Worm (Caenorhabditis elegans): ENCODE results near the gene B0024.13.

The B0024.13 gene

ce11 chrV:10275619-10276018, 44.9 kb upstream of the B0024.13 start, which contains the start of gene Y22F5A.11:
TSS of gene Y22F5A.11 (minus strand) at chrV:10275646.
- TF ChIP-seq nhr-11 (tag; optimal IDR thresholded peaks at IDR 0.05) (no peak), nfya-1 (tag; optimal IDR thresholded peaks at IDR 0.05; ENCODE audit: insufficient read depth) (peak; percentile 20), pha-4 (tag; optimal IDR thresholded peaks at IDR 0.05) (no peak), egl-27 (tag; optimal IDR thresholded peaks at IDR 0.05) (no peak), tbx-2 (tag; optimal IDR thresholded peaks at IDR 0.05) (no peak), ceh-16 (tag; optimal IDR thresholded peaks at IDR 0.05) (no peak), egl-5 (tag; optimal IDR thresholded peaks at IDR 0.05) (peak; percentile 46), nhr-43 (tag; optimal IDR thresholded peaks at IDR 0.05; ENCODE audit: poor library complexity, severe bottlenecking) (no peak), ztf-11 (tag; optimal IDR thresholded peaks at IDR 0.05) (no peak), ZK546.5 (tag; optimal IDR thresholded peaks at IDR 0.05) (no peak), lin-15B (tag; optimal IDR thresholded peaks at IDR 0.05) (no peak), aly-2 (tag; optimal IDR thresholded peaks at IDR 0.05) (no peak), snpc-4 (tag; optimal IDR thresholded peaks at IDR 0.05) (peak; percentile 68), fkh-10 (GFP tag; optimal IDR thresholded peaks at IDR 0.05) (no peak), hmg-11 (tag; optimal IDR thresholded peaks at IDR 0.05) (peak; percentile 4), daf-12 (tag; optimal IDR thresholded peaks at IDR 0.05) (no peak), nhr-25 (tag; optimal IDR thresholded peaks at IDR 0.05) (no peak), lin-39 (tag; optimal IDR thresholded peaks at IDR 0.05) (peak; percentile 42), elt-2 (tag; optimal IDR thresholded peaks at IDR 0.05) (no peak), nhr-76 (tag; optimal IDR thresholded peaks at IDR 0.05) (no peak), eor-1 (tag; optimal IDR thresholded peaks at IDR 0.05) (no peak)

- TF ChIP-seq ZK546.5 (tag; optimal IDR thresholded peaks at IDR 0.05), result no peak
- TF ChIP-seq lin-15B (tag; optimal IDR thresholded peaks at IDR 0.05), result no peak
- TF ChIP-seq fkh-2 (tag; optimal IDR thresholded peaks at IDR 0.05), result no peak
- no peak for TF ChIP-seq mdl-1 (tag; optimal IDR thresholded peaks at IDR 0.05)
- no peak for TF ChIP-seq elt-1 (tag; optimal IDR thresholded peaks at IDR 0.05)
- no peak for TF ChIP-seq nhr-77 (tag; optimal IDR thresholded peaks at IDR 0.05)
- TF ChIP-seq nfya-1 (tag; optimal IDR thresholded peaks at IDR 0.05; ENCODE audit: insufficient read depth), result no peak
- TF ChIP-seq daf-12 (tag; optimal IDR thresholded peaks at IDR 0.05), result no peak
- no peak for TF ChIP-seq nhr-25 (tag; optimal IDR thresholded peaks at IDR 0.05)
- TF ChIP-seq snpc-4 (tag; optimal IDR thresholded peaks at IDR 0.05), result no peak
Observed at ce11 chrV:10276038-10276437, 44.5 kb upstream of the B0024.13 start.

- TF ChIP-seq fkh-2 (tag; optimal IDR thresholded peaks at IDR 0.05) (no peak), nhr-67 (tag; optimal IDR thresholded peaks at IDR 0.05) (no peak), sea-2 (GFP tag; optimal IDR thresholded peaks at IDR 0.05) (no peak), elt-2 (tag; optimal IDR thresholded peaks at IDR 0.05) (peak; percentile 87), lsy-12 (tag; optimal IDR thresholded peaks at IDR 0.05) (no peak), skn-1 (tag; optimal IDR thresholded peaks at IDR 0.05) (no peak), eor-1 (tag; optimal IDR thresholded peaks at IDR 0.05) (no peak), nhr-77 (tag; optimal IDR thresholded peaks at IDR 0.05) (no peak), ceh-28 (tag; optimal IDR thresholded peaks at IDR 0.05) (no peak), nhr-25 (tag; optimal IDR thresholded peaks at IDR 0.05) (no peak), hmg-11 (tag; optimal IDR thresholded peaks at IDR 0.05) (no peak), unc-39 (tag; optimal IDR thresholded peaks at IDR 0.05) (no peak), ZK546.5 (tag; optimal IDR thresholded peaks at IDR 0.05) (no peak), pqm-1 (tag; optimal IDR thresholded peaks at IDR 0.05) (peak; percentile 83), nfya-1 (tag; optimal IDR thresholded peaks at IDR 0.05; ENCODE audit: insufficient read depth) (no peak), egl-27 (tag; optimal IDR thresholded peaks at IDR 0.05) (no peak)
Observed at ce11 chrV:10277579-10277978, 42.9 kb upstream of the B0024.13 start, which contains the start of gene lys-1. TSS of gene lys-1 (plus strand) at chrV:10277904.

ce11 chrV:10280112-10280511, 40.4 kb upstream of the B0024.13 start:
- TF ChIP-seq elt-2 (tag; optimal IDR thresholded peaks at IDR 0.05), result peak; percentile 89
- TF ChIP-seq fos-1 (tag; optimal IDR thresholded peaks at IDR 0.05), result peak; percentile 23
- TF ChIP-seq fkh-10 (GFP tag; optimal IDR thresholded peaks at IDR 0.05), result no peak
- peak; percentile 85 for TF ChIP-seq pqm-1 (tag; optimal IDR thresholded peaks at IDR 0.05)
- TF ChIP-seq ceh-28 (tag; optimal IDR thresholded peaks at IDR 0.05), result no peak
- TF ChIP-seq nhr-77 (tag; optimal IDR thresholded peaks at IDR 0.05), result no peak
- no peak for TF ChIP-seq nhr-11 (tag; optimal IDR thresholded peaks at IDR 0.05)
- peak; percentile 34 for TF ChIP-seq pha-4 (tag; optimal IDR thresholded peaks at IDR 0.05)
- peak; percentile 37 for TF ChIP-seq jun-1 (tag; optimal IDR thresholded peaks at IDR 0.05)
- TF ChIP-seq zag-1 (tag; optimal IDR thresholded peaks at IDR 0.05), result no peak
